Worm (Caenorhabditis elegans) whole organism, L4 larva: ENCODE results near the gene alkb-8.

Experiments
- F37D6.2 ChIP-seq: sonication (generic microtip); optimal IDR thresholded peaks from 2 replicates; lab custom pipeline; 2016; ENCODE audit warnings: mild to moderate bottlenecking, missing genetic modification characterization, missing compliant biosample characterization
- R02D3.7 ChIP-seq: fragments of 150-350 bp; sonication (generic microtip); optimal IDR thresholded peaks from 3 replicates; lab custom pipeline; 2014; ENCODE audit warnings: missing biosample characterization, missing genetic modification characterization
- T26A8.4 ChIP-seq: fragments of 200-800 bp; sonication (Bioruptor generic); IDR thresholded peaks from 2 replicates; pipeline ENCODE4 v1.3.6; 2022; ENCODE audit warnings: missing genetic modification characterization, missing compliant biosample characterization
- aha-1 ChIP-seq: fragments of 150-350 bp; peaks from one replicate; lab custom pipeline; 2014; ENCODE audit warnings: missing biosample characterization, missing genetic modification characterization
- aly-2 ChIP-seq: sonication (generic microtip); optimal IDR thresholded peaks from 2 replicates; lab custom pipeline; 2018; ENCODE audit warnings: missing biosample characterization, missing genetic modification characterization
- ceh-20 ChIP-seq: fragments of 200-800 bp; sonication (Bioruptor generic); IDR thresholded peaks from 2 replicates; pipeline ENCODE4 v1.3.6; 2022; ENCODE audit warnings: missing genetic modification reagents, missing genetic modification characterization, missing compliant biosample characterization
- ceh-28 ChIP-seq: fragments of 150-350 bp; optimal IDR thresholded peaks from 2 replicates; lab custom pipeline; 2014; ENCODE audit warnings: missing biosample characterization, missing genetic modification reagents, missing genetic modification characterization
- ces-1 ChIP-seq: fragments of 150-350 bp; sonication (generic microtip); optimal IDR thresholded peaks from 4 replicates; lab custom pipeline; 2014; ENCODE audit warnings: missing biosample characterization, missing genetic modification reagents, missing genetic modification characterization
- ctbp-1 ChIP-seq: fragments of 200-800 bp; sonication (Bioruptor generic); IDR thresholded peaks from 2 replicates; pipeline ENCODE4 v1.3.6; 2022; ENCODE audit warnings: missing genetic modification reagents, missing genetic modification characterization, missing compliant biosample characterization
- daf-16 ChIP-seq, 3 experiments: sonication (generic microtip); optimal IDR thresholded peaks; 2 replicates each; lab custom pipeline; 2016 to 2017; ENCODE audit warnings: missing genetic modification characterization in 3 of 3, missing genetic modification reagents in 3 of 3, mild to moderate bottlenecking in 2 of 3, missing compliant biosample characterization in 2 of 3, missing biosample characterization in 1 of 3, moderate library complexity in 1 of 3
- dpl-1 ChIP-seq: fragments of 150-350 bp; optimal IDR thresholded peaks from 2 replicates; lab custom pipeline; 2014; ENCODE audit warnings: missing biosample characterization, missing genetic modification reagents, missing genetic modification characterization
- dve-1 ChIP-seq: sonication (generic microtip); optimal IDR thresholded peaks from 2 replicates; lab custom pipeline; 2017; ENCODE audit warnings: antibody characterized with exemption, mild to moderate bottlenecking, missing genetic modification characterization, missing compliant biosample characterization; ENCODE audit not compliant: insufficient read depth
- egl-27 ChIP-seq: sonication (generic microtip); optimal IDR thresholded peaks from 3 replicates; lab custom pipeline; 2017; ENCODE audit warnings: missing biosample characterization, missing genetic modification reagents, missing genetic modification characterization
- egl-43 ChIP-seq: fragments of 200-800 bp; sonication (Bioruptor generic); IDR thresholded peaks from 2 replicates; pipeline ENCODE4 v1.3.6; 2022; ENCODE audit warnings: missing genetic modification reagents, missing genetic modification characterization, missing compliant biosample characterization
- fkh-10 ChIP-seq: fragments of 150-350 bp; optimal IDR thresholded peaks from 2 replicates; lab custom pipeline; 2014; ENCODE audit warnings: missing biosample characterization, missing genetic modification reagents, missing genetic modification characterization
- fos-1 ChIP-seq: fragments of 150-350 bp; optimal IDR thresholded peaks from 2 replicates; lab custom pipeline; 2014; ENCODE audit warnings: missing biosample characterization, missing genetic modification characterization
- hif-1 ChIP-seq, 2 experiments: sonication (generic microtip); optimal IDR thresholded peaks; 2 replicates each; lab custom pipeline; 2016 to 2017; ENCODE audit warnings: missing compliant biosample characterization in 2 of 2, missing genetic modification characterization in 2 of 2, missing genetic modification reagents in 2 of 2, missing genotype in 2 of 2, mild to moderate bottlenecking in 1 of 2
- hlh-11 ChIP-seq: fragments of 200-800 bp; sonication (Bioruptor generic); optimal IDR thresholded peaks from 2 replicates; lab custom pipeline; 2018; ENCODE audit warnings: mild to moderate bottlenecking, missing genetic modification characterization, missing compliant biosample characterization
- hlh-30 ChIP-seq: sonication (generic microtip); optimal IDR thresholded peaks from 2 replicates; lab custom pipeline; 2017; ENCODE audit warnings: antibody characterized with exemption, mild to moderate bottlenecking, missing genetic modification characterization, missing compliant biosample characterization; ENCODE audit not compliant: insufficient read depth
- hmg-1.1 ChIP-seq: fragments of 200-800 bp; sonication (Bioruptor generic); IDR thresholded peaks from 2 replicates; pipeline ENCODE4 v1.3.6; 2022; ENCODE audit warnings: missing genetic modification reagents, missing genetic modification characterization, missing compliant biosample characterization
- lin-15B ChIP-seq: fragments of 150-350 bp; sonication (generic microtip); optimal IDR thresholded peaks from 3 replicates; lab custom pipeline; 2014; ENCODE audit warnings: missing biosample characterization, missing genetic modification characterization
- lin-38 ChIP-seq: fragments of 200-800 bp; sonication (Bioruptor generic); IDR thresholded peaks from 2 replicates; pipeline ENCODE4 v1.3.6; 2022; ENCODE audit warnings: missing genetic modification reagents, missing genetic modification characterization, missing compliant biosample characterization
- lin-39 ChIP-seq: fragments of 150-350 bp; optimal IDR thresholded peaks from 2 replicates; lab custom pipeline; 2014; ENCODE audit warnings: missing biosample characterization, missing genetic modification reagents, missing genetic modification characterization
- lir-3 ChIP-seq: sonication (generic microtip); optimal IDR thresholded peaks from 2 replicates; lab custom pipeline; 2016; ENCODE audit warnings: mild to moderate bottlenecking, missing genetic modification characterization, missing compliant biosample characterization
- lsy-2 ChIP-seq, 2 experiments: fragments of 150-350 bp in 1 of 2; sonication (generic microtip) in 1 of 2; optimal IDR thresholded peaks; 2 replicates each; lab custom pipeline; 2014 to 2017; ENCODE audit warnings: missing biosample characterization in 2 of 2, missing genetic modification characterization in 2 of 2
- mdl-1 ChIP-seq, 2 experiments: fragments of 150-350 bp in 1 of 2; sonication (generic microtip) in 1 of 2; optimal IDR thresholded peaks; 2 replicates each; lab custom pipeline; 2014 to 2017; ENCODE audit warnings: missing biosample characterization in 2 of 2, missing genetic modification characterization in 2 of 2
- mep-1 ChIP-seq: fragments of 150-350 bp; sonication (generic microtip); optimal IDR thresholded peaks from 3 replicates; lab custom pipeline; 2014; ENCODE audit warnings: missing biosample characterization, missing genetic modification characterization
- mes-2 ChIP-seq: sonication (generic microtip); optimal IDR thresholded peaks from 2 replicates; lab custom pipeline; 2016; ENCODE audit warnings: missing genotype, mild to moderate bottlenecking, missing genetic modification characterization, missing compliant biosample characterization; ENCODE audit not compliant: poor library complexity, severe bottlenecking
- mxl-3 ChIP-seq: fragments of 200-800 bp; sonication (Bioruptor generic); optimal IDR thresholded peaks from 2 replicates; lab custom pipeline; 2018; ENCODE audit warnings: mild to moderate bottlenecking, missing genetic modification characterization, missing compliant biosample characterization
- nhr-11 ChIP-seq: fragments of 150-350 bp; optimal IDR thresholded peaks from 2 replicates; lab custom pipeline; 2014; ENCODE audit warnings: missing biosample characterization, missing genetic modification characterization
- nhr-42 ChIP-seq: fragments of 200-800 bp; sonication (Bioruptor generic); IDR thresholded peaks from 2 replicates; pipeline ENCODE4 v1.3.6; 2022; ENCODE audit warnings: missing genetic modification characterization, missing compliant biosample characterization
- nhr-48 ChIP-seq: sonication (generic microtip); optimal IDR thresholded peaks from 2 replicates; lab custom pipeline; 2016; ENCODE audit warnings: mild to moderate bottlenecking, missing genetic modification characterization, missing compliant biosample characterization
- nhr-6 ChIP-seq: fragments of 150-350 bp; optimal IDR thresholded peaks from 2 replicates; lab custom pipeline; 2014; ENCODE audit warnings: missing biosample characterization, missing genetic modification characterization
- pha-4 ChIP-seq, 2 experiments: fragments of 150-350 bp in 1 of 2; fragments of 200-800 bp in 1 of 2; sonication (Bioruptor generic) in 1 of 2; IDR thresholded peaks in 1 of 2; optimal IDR thresholded peaks in 1 of 2; 2 replicates each; pipeline versions ENCODE4 v1.3.6 to Lab custom; 2014 to 2022; ENCODE audit warnings: missing genetic modification characterization in 2 of 2, missing genetic modification reagents in 2 of 2, missing biosample characterization in 1 of 2, missing compliant biosample characterization in 1 of 2
- rbr-2 ChIP-seq: sonication (generic microtip); optimal IDR thresholded peaks from 2 replicates; lab custom pipeline; 2016; ENCODE audit warnings: missing genotype, missing genetic modification characterization, missing compliant biosample characterization
- saeg-2 ChIP-seq: fragments of 200-800 bp; sonication (Bioruptor generic); IDR thresholded peaks from 2 replicates; pipeline ENCODE4 v1.3.6; 2022; ENCODE audit warnings: missing genetic modification reagents, missing genetic modification characterization, missing compliant biosample characterization
- tag-97 ChIP-seq: fragments of 200-800 bp; sonication (Bioruptor generic); IDR thresholded peaks from 2 replicates; pipeline ENCODE4 v1.3.6; 2022; ENCODE audit warnings: missing genetic modification characterization, missing compliant biosample characterization
- unc-62 ChIP-seq, 3 experiments: fragments of 150-350 bp in 1 of 3; sonication (generic microtip); optimal IDR thresholded peaks in 2 of 3; peaks in 1 of 3; 1 replicate in 1 of 3; 2 replicates in 2 of 3; lab custom pipeline; 2014 to 2017; ENCODE audit warnings: missing biosample characterization in 3 of 3, missing genetic modification characterization in 3 of 3, missing genetic modification reagents in 3 of 3, missing genotype in 1 of 3
- vab-7 ChIP-seq: fragments of 200-800 bp; sonication (Bioruptor generic); IDR thresholded peaks from 2 replicates; pipeline ENCODE4 v1.3.6; 2022; ENCODE audit warnings: missing genetic modification reagents, missing genetic modification characterization, missing compliant biosample characterization
- zag-1 ChIP-seq: fragments of 150-350 bp; optimal IDR thresholded peaks from 2 replicates; lab custom pipeline; 2014; ENCODE audit warnings: missing biosample characterization, missing genetic modification characterization

Gene alkb-8

DNA sequence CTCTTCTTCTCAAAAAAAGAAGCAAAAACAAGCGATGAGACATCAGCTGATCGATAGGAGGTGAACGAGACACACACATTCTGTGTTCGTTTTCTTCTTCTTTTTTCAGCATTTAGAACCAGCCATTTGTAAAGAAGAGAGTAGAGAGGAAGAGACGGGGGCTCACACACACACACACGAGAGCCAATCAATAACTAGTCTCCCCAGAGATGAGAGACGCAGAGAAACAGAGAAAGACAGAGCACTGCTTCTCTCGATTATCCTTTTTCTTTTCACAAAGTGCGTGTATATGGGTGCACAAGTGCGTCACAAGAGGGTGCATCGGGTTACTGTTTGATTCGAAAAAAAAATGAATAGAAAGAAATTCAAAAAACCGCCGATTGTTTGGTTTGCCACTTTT is 31.8 kb upstream of the alkb-8 start:
- TF ChIP-seq lin-38 (0 out of 2 replicates have a peak, but pooled peaks have one; percentile 18), T26A8.4 (peak; percentile 50; the same call in 1 of the 2 replicates), mes-2 (tag; lab: Kevin White, UChicago) (peak; percentile 20), mep-1 (peak; percentile 74), nhr-6 (no peak), hlh-30 (tag; lab: Kevin White, UChicago) (peak; percentile 73), nhr-11 (peak; percentile 32), daf-16 (GFP tag; optimal IDR thresholded peaks at IDR 0.05; lab: Kevin White, UChicago) (peak in 1 of 2 experiments; percentile 59), daf-16 (tag; optimal IDR thresholded peaks at IDR 0.05; lab: Kevin White, UChicago) (no peak), egl-27 (tag; lab: Kevin White, UChicago) (no peak), zag-1 (tag; lab: Kevin White, UChicago) (no peak), mxl-3 (GFP tag; lab: Kevin White, UChicago) (no peak), vab-7 (GFP tag; lab: Robert Waterston, UW) (no peak), egl-43 (GFP tag; lab: Robert Waterston, UW) (peak; percentile 72), hif-1 (tag; optimal IDR thresholded peaks at IDR 0.05; lab: Kevin White, UChicago) (peak in 1 of 2 experiments; percentile 65), R02D3.7 (tag; lab: Kevin White, UChicago) (no peak), rbr-2 (tag; lab: Kevin White, UChicago) (peak; percentile 85), pha-4 (GFP tag; IDR thresholded peaks at IDR 0.05; lab: Robert Waterston, UW) (peak; percentile 52), pha-4 (tag; optimal IDR thresholded peaks at IDR 0.05; lab: Kevin White, UChicago) (no peak), hmg-1.1 (GFP tag; lab: Robert Waterston, UW) (peak; percentile 85), aly-2 (tag; lab: Kevin White, UChicago) (no peak), ceh-28 (tag; lab: Kevin White, UChicago) (peak; percentile 67), fos-1 (tag; lab: Kevin White, UChicago) (no peak), lin-15B (tag; lab: Kevin White, UChicago) (no peak), ces-1 (GFP tag; lab: Kevin White, UChicago) (peak; percentile 43), aha-1 (tag; lab: Kevin White, UChicago) (peak; percentile 94), saeg-2 (GFP tag; lab: Robert Waterston, UW) (peak; percentile 9; the same call in 1 of the 2 replicates), lsy-2 (tag; optimal IDR thresholded peaks at IDR 0.05; lab: Kevin White, UChicago) (peak; percentile 60 to 81), fkh-10 (GFP tag; lab: Kevin White, UChicago) (peak; percentile 93), dpl-1 (GFP tag; lab: Kevin White, UChicago) (peak; percentile 29), F37D6.2 (peak; percentile 43), ctbp-1 (GFP tag; lab: Robert Waterston, UW) (peak; percentile 80), lir-3 (tag; lab: Kevin White, UChicago) (no peak), nhr-42 (no peak), lin-39 (tag; lab: Kevin White, UChicago) (peak; percentile 61), ceh-20 (GFP tag; lab: Robert Waterston, UW) (0 out of 2 replicates have a peak, but pooled peaks have one; percentile 52), nhr-48 (tag; lab: Kevin White, UChicago) (peak; percentile 33), dve-1 (peak; percentile 32), hlh-11 (peak; percentile 78), tag-97 (GFP tag; lab: Robert Waterston, UW) (no peak), mdl-1 (tag; optimal IDR thresholded peaks at IDR 0.05; lab: Kevin White, UChicago) (peak in 1 of 2 experiments; percentile 56)

DNA sequence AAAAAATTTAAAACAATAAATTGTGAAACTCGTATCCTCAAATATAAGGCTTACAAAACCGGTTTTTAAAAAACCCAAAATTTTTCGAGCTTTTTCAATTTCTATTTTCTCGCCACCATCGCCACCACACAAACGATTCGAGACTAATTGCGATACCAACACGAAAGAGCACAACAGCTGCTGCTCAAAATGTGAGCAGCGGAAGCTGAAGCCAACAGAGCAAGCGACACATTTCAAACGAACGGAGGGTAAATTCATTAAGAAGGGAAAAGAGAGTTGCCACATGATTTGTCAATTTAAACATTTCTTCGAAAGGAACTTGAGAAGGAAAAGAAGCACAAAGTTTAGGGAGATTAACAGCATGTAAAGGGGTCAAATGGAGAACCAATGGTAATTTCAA is 30.0 kb upstream of the alkb-8 start:
- TF ChIP-seq lin-38, result no peak
- TF ChIP-seq unc-62 (GFP tag; optimal IDR thresholded peaks at IDR 0.05 in 1 of 2; lab: Kevin White, UChicago), result peak in 1 of 2 experiments; percentile 94
- TF ChIP-seq unc-62 (tag; optimal IDR thresholded peaks at IDR 0.05; lab: Kevin White, UChicago), result no peak
